Fruit fly (Drosophila melanogaster) whole organism, adult: ENCODE results near the gene Gr64f.

Experiments
- CG11617 ChIP-seq: fragments of 200-800 bp; sonication (Bioruptor generic); optimal IDR thresholded peaks from 2 replicates; lab custom pipeline; 2017; ENCODE audit warnings: mild to moderate bottlenecking, missing biosample characterization, missing genetic modification reagents, missing genetic modification characterization
- CG12768 ChIP-seq: fragments of 200-800 bp; sonication (Bioruptor generic); optimal IDR thresholded peaks from 2 replicates; lab custom pipeline; 2017; ENCODE audit warnings: missing biosample characterization, missing genetic modification characterization, mild to moderate bottlenecking, moderate library complexity, missing genetic modification reagents
- CG14711 ChIP-seq: fragments of 200-800 bp; sonication (Bioruptor generic); optimal IDR thresholded peaks from 2 replicates; lab custom pipeline; 2018; ENCODE audit warnings: missing biosample characterization, mild to moderate bottlenecking, missing genetic modification characterization, moderate library complexity
- CG1620 ChIP-seq: fragments of 200-800 bp; sonication (Bioruptor generic); optimal IDR thresholded peaks from 2 replicates; lab custom pipeline; 2016; ENCODE audit warnings: missing biosample characterization, missing genetic modification characterization
- CG33017 ChIP-seq: fragments of 200-800 bp; sonication (Bioruptor generic); optimal IDR thresholded peaks from 2 replicates; lab custom pipeline; 2018; ENCODE audit warnings: missing biosample characterization, mild to moderate bottlenecking, missing genetic modification characterization, moderate library complexity
- CG5204 ChIP-seq: fragments of 200-800 bp; sonication (Bioruptor generic); optimal IDR thresholded peaks from 2 replicates; lab custom pipeline; 2016; ENCODE audit warnings: missing biosample characterization, missing genetic modification characterization
- CG7045 ChIP-seq: fragments of 200-800 bp; sonication (Bioruptor generic); optimal IDR thresholded peaks from 2 replicates; lab custom pipeline; 2017; ENCODE audit warnings: missing biosample characterization, mild to moderate bottlenecking, missing genetic modification characterization
- CG7101 ChIP-seq: fragments of 200-800 bp; sonication (Bioruptor generic); optimal IDR thresholded peaks from 2 replicates; lab custom pipeline; 2018; ENCODE audit warnings: missing biosample characterization, mild to moderate bottlenecking, missing genetic modification characterization, moderate library complexity
- Clk ChIP-seq: fragments of 200-800 bp; sonication (Bioruptor generic); optimal IDR thresholded peaks from 2 replicates; lab custom pipeline; 2017; ENCODE audit warnings: missing biosample characterization, missing genetic modification characterization
- Crg-1 ChIP-seq: fragments of 200-800 bp; sonication (Bioruptor generic); optimal IDR thresholded peaks from 2 replicates; lab custom pipeline; 2016; ENCODE audit warnings: missing biosample characterization, missing genetic modification characterization
- Hr96 ChIP-seq: fragments of 200-800 bp; sonication (Bioruptor generic); optimal IDR thresholded peaks from 2 replicates; lab custom pipeline; 2016; ENCODE audit warnings: missing biosample characterization, missing genetic modification characterization
- Mnt ChIP-seq: fragments of 200-800 bp; sonication (Bioruptor generic); optimal IDR thresholded peaks from 2 replicates; lab custom pipeline; 2016; ENCODE audit warnings: missing biosample characterization, mild to moderate bottlenecking, missing genetic modification characterization
- bab1 ChIP-seq: fragments of 200-800 bp; sonication (Bioruptor generic); optimal IDR thresholded peaks from 3 replicates; lab custom pipeline; 2019; ENCODE audit warnings: missing biosample characterization, mild to moderate bottlenecking, missing genetic modification characterization, moderate library complexity
- cic ChIP-seq: fragments of 200-800 bp; sonication (Bioruptor generic); optimal IDR thresholded peaks from 2 replicates; lab custom pipeline; 2017; ENCODE audit warnings: missing biosample characterization, mild to moderate bottlenecking, missing genetic modification characterization, moderate library complexity
- cnc ChIP-seq, 2 experiments: fragments of >200 bp; optimal IDR thresholded peaks; 2 replicates each; lab custom pipeline; 2017
- kay ChIP-seq: fragments of 200-800 bp; sonication (Bioruptor generic); peaks from one replicate; lab custom pipeline; 2016; ENCODE audit warnings: missing biosample characterization, missing genetic modification characterization, borderline replicate concordance
- ovo ChIP-seq: fragments of 200-800 bp; sonication (Bioruptor generic); optimal IDR thresholded peaks from 2 replicates; lab custom pipeline; 2016; ENCODE audit warnings: missing biosample characterization, missing genetic modification characterization
- pad ChIP-seq: fragments of 200-800 bp; sonication (Bioruptor generic); optimal IDR thresholded peaks from 3 replicates; lab custom pipeline; 2017; ENCODE audit warnings: missing biosample characterization, missing genetic modification characterization, mild to moderate bottlenecking, moderate library complexity, missing genetic modification reagents
- tj ChIP-seq: fragments of 200-800 bp; sonication (Bioruptor generic); optimal IDR thresholded peaks from 3 replicates; lab custom pipeline; 2017; ENCODE audit warnings: missing biosample characterization, mild to moderate bottlenecking, missing genetic modification characterization, moderate library complexity
- toe ChIP-seq: fragments of 200-800 bp; sonication (Bioruptor generic); optimal IDR thresholded peaks from 2 replicates; lab custom pipeline; 2016; ENCODE audit warnings: missing biosample characterization, missing genetic modification characterization

Gene Gr64f

DNA sequence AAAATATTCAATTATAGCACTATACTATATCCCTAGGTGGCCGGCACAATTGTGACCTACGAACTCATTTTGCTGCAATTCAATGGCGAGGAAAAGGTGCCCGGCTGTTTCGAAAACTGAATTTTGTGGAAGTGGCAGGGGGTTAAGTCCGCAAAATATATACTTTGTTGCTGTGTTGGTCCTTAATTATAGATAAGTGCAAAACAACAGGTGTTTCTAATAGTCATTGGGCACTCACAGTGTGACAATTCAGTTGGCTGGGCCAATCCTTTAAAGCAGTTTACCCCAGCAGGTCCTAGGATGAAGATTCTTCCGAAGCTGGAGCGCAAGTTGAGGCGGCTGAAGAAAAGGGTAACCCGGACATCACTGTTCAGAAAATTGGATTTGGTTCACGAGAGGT, at the start of gene Gr64f:
TSS of gene Gr64f (plus strand) at position 301 of the 400 bp plus-strand sequence.
- TF ChIP-seq Hr96 (GFP tag; lab: Kevin White, UChicago) (no peak), tj (GFP tag; lab: Kevin White, UChicago) (no peak), pad (GFP tag; lab: Kevin White, UChicago) (no peak), CG14711 (no peak), cnc (optimal IDR thresholded peaks at IDR 0.05; lab: Kevin White, UChicago) (no peak), CG33017 (tag; lab: Kevin White, UChicago) (no peak), CG12768 (GFP tag; lab: Kevin White, UChicago) (no peak), Clk (GFP tag; lab: Kevin White, UChicago) (no peak), Mnt (GFP tag; lab: Kevin White, UChicago) (no peak)

DNA sequence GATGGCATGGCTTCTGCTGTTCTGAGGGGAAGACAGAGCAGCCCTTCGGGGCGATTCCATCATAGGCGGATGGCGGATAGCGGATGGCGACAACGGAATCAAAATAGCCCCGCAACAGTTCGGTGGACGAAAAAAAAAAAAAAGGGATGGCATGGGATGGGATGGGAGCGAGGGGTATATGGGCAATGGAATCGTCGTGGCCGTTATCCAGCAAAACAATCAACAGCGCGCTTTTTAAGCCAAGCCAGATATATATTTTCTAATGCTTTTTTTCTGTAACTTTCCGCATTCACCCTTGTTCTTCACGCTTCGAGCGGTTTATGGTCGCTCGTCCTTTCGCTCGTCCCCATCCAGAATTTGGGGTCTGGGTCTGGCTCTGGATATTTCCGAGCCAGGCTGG, 40.0 kb upstream of the Gr64f start:
- TF ChIP-seq toe (GFP tag; lab: Kevin White, UChicago), result no peak
- TF ChIP-seq Clk (GFP tag; lab: Kevin White, UChicago), result no peak
- no peak for TF ChIP-seq CG7101 (tag; lab: Kevin White, UChicago)
- no peak for TF ChIP-seq tj (GFP tag; lab: Kevin White, UChicago)
- no peak for TF ChIP-seq pad (GFP tag; lab: Kevin White, UChicago)
- TF ChIP-seq cnc (optimal IDR thresholded peaks at IDR 0.05; lab: Kevin White, UChicago), result no peak
- no peak for TF ChIP-seq CG1620 (GFP tag; lab: Kevin White, UChicago)

DNA sequence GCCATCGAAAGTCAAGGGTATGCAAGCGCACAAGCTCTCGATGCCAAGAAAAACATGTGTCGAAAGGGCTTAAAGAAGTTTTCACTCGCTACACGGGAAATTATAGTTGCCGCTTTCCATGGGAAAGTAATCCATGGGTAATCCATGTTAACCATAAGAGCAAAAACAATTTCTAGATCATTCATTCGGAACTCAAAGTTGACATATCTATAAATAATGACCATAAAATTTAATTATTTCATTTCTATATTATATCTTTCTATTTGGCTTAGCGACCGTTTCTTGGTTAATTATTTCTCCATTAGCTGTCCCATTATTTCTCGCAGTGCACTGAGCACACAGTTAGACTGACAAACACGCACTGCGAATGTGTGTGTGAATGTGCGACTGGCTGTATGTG, 34.9 kb upstream of the Gr64f start:
- no peak for TF ChIP-seq CG7045 (GFP tag; lab: Kevin White, UChicago)

DNA sequence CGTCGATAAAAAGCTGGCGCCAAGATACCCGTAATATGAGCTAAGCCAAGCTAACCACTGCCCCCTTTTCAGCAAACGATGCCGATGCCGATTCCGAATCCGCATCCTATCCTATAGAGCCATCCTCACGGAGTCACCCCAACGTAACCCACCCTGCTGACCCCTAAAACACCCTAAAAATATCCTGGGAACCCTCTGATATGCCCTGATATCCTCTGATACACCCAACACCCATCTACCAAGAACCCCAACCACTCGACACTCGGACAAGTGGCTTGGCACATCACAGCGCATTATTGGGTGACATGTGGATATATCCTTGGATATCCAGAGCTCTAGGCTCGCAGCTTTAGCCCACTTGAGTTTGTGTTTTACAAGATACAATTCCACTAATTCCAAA, 34.1 kb upstream of the Gr64f start:
- TF ChIP-seq toe (GFP tag; lab: Kevin White, UChicago), result no peak
- no peak for TF ChIP-seq Crg-1
- TF ChIP-seq CG33017 (tag; lab: Kevin White, UChicago), result no peak
- no peak for TF ChIP-seq Mnt (GFP tag; lab: Kevin White, UChicago)
- TF ChIP-seq CG5204, result no peak
- TF ChIP-seq CG14711, result no peak
- no peak for TF ChIP-seq Clk (GFP tag; lab: Kevin White, UChicago)
- no peak for TF ChIP-seq Hr96 (GFP tag; lab: Kevin White, UChicago)
- no peak for TF ChIP-seq cic
- no peak for TF ChIP-seq CG1620 (GFP tag; lab: Kevin White, UChicago)
- TF ChIP-seq CG7101 (tag; lab: Kevin White, UChicago), result no peak
- TF ChIP-seq CG7045 (GFP tag; lab: Kevin White, UChicago), result no peak
- TF ChIP-seq cnc (optimal IDR thresholded peaks at IDR 0.05; lab: Kevin White, UChicago), result no peak
- TF ChIP-seq ovo (GFP tag; lab: Kevin White, UChicago), result no peak
- TF ChIP-seq CG12768 (GFP tag; lab: Kevin White, UChicago), result no peak
- TF ChIP-seq kay (GFP tag; lab: Kevin White, UChicago), result no peak

DNA sequence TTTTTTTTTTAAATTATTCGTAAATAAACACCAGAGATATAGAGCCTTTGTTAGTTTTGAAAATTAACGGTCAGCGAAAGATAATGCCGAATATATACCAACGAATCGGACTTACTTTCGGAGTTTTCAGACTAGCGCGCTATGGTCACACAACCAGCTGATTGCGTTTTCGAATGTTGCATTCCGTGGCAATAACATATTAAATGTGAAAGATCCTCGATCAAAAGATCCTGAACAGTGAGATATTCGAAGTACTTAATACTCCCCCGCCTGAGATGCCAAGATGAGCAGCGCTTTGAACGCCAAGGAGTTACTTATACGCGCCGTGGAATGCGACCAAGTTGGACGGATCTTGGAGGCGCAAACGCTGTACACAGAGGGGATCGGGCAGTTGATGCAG, 32.3 kb upstream of the Gr64f start, which contains the start of gene CG14985:
TSS of gene CG14985 (plus strand) at position 159 of the 400 bp plus-strand sequence.
- TF ChIP-seq Clk (GFP tag; lab: Kevin White, UChicago), result no peak

DNA sequence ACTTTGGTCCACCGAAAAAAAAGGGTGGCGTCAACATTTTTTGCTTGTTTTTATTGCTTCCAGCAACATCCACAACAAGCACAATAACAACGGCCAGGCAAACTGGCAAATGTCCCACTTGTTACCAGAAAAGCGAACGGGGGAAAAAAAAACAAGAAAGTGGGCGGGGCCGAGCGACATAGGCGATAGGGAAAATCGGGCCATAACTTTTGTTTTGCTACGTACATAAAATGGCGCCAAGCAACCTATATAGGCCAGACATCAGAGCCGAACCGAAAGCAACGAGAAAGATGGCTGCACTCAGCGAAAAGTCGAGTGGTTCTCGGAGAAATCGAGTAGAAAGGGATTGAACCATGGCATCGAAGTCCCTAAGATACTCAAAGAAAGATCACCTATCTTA, 28.3 kb upstream of the Gr64f start:
- TF ChIP-seq cic (no peak), CG5204 (no peak), CG1620 (GFP tag; lab: Kevin White, UChicago) (no peak), CG33017 (tag; lab: Kevin White, UChicago) (no peak), kay (GFP tag; lab: Kevin White, UChicago) (no peak), toe (GFP tag; lab: Kevin White, UChicago) (no peak), bab1 (GFP tag; lab: Kevin White, UChicago) (no peak), CG7045 (GFP tag; lab: Kevin White, UChicago) (no peak), Crg-1 (no peak), ovo (GFP tag; lab: Kevin White, UChicago) (no peak), Clk (GFP tag; lab: Kevin White, UChicago) (no peak)

DNA sequence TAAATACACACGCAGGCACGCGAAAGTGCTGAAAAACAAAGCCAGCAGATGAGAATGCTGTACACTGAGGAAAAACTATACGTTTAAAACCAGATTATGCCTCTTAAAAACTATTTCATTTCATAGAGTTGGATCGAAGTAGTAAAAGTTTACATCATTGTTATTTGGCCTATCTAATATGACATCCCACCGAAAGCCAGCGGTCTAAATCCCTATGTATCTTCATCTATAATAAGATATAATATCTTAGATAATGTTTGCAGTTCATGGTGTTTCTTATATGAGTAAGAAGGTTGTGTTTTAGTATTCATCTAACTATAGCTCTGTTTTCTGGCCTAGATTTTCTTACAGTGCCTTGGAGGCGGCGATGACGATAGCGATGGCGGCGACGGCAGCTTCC, 25.5 kb upstream of the Gr64f start:
- TF ChIP-seq CG7101 (tag; lab: Kevin White, UChicago) (no peak), kay (GFP tag; lab: Kevin White, UChicago) (no peak), ovo (GFP tag; lab: Kevin White, UChicago) (no peak), CG11617 (no peak), CG7045 (GFP tag; lab: Kevin White, UChicago) (no peak), CG5204 (no peak), CG1620 (GFP tag; lab: Kevin White, UChicago) (no peak), Mnt (GFP tag; lab: Kevin White, UChicago) (no peak), toe (GFP tag; lab: Kevin White, UChicago) (no peak)

DNA sequence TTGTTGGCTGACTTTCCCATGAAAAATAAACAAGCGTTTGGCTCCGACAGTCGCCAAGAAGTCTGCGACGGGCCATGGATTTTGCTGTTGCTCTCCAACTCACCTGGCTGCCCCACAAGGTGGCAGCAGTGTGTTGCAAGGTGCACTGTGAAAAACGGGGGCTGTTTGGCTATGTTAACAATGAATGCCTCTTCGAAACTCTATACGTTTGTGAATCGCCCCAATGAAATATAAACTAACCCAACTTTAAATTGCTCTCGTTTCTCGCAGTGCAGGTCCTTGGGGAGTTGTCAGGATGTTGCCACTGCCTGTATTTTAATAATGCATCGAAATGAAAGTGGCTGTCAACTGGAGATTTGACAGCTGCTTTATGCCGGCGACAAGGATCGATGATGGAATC, 21.2 kb upstream of the Gr64f start:
- TF ChIP-seq CG11617 (no peak), cnc (optimal IDR thresholded peaks at IDR 0.05; lab: Kevin White, UChicago) (no peak), CG7045 (GFP tag; lab: Kevin White, UChicago) (no peak), kay (GFP tag; lab: Kevin White, UChicago) (no peak), CG33017 (tag; lab: Kevin White, UChicago) (no peak), tj (GFP tag; lab: Kevin White, UChicago) (no peak), CG5204 (no peak)
